Fruit fly (Drosophila melanogaster) whole organism, wandering third instar larva: Measurements from ENCODE around the gene Dhfr.

Source experiments
- CG32264 ChIP-seq: fragments of 200-800 bp; sonication (Bioruptor generic); optimal IDR thresholded peaks from 2 replicates; lab custom pipeline; 2016; ENCODE audit warnings: missing biosample characterization, missing genetic modification characterization
- CG9705 ChIP-seq: fragments of 200-800 bp; sonication (Bioruptor generic); optimal IDR thresholded peaks from 2 replicates; lab custom pipeline; 2018; ENCODE audit warnings: missing biosample characterization, mild to moderate bottlenecking, missing genetic modification characterization
- CrebA ChIP-seq: fragments of 200-800 bp; sonication (Bioruptor generic); optimal IDR thresholded peaks from 2 replicates; lab custom pipeline; 2016; ENCODE audit warnings: missing biosample characterization, mild to moderate bottlenecking, missing genetic modification characterization, borderline replicate concordance
- Dfd ChIP-seq: fragments of >200 bp; optimal IDR thresholded peaks from 2 replicates; lab custom pipeline; 2017; ENCODE audit warnings: missing biosample characterization, missing genetic modification characterization
- Dif ChIP-seq: fragments of 200-275, 200-300 bp; sonication (Bioruptor generic); optimal IDR thresholded peaks from 2 replicates; lab custom pipeline; 2018; ENCODE audit warnings: missing biosample characterization, missing genetic modification characterization; ENCODE audit not compliant: partially characterized antibody
- GATAd ChIP-seq: sonication (Bioruptor generic); optimal IDR thresholded peaks from 2 replicates; lab custom pipeline; 2016; ENCODE audit warnings: missing biosample characterization, missing genetic modification characterization
- HLH106 ChIP-seq: fragments of 200-800 bp; optimal IDR thresholded peaks from 3 replicates; lab custom pipeline; 2019; ENCODE audit warnings: missing biosample characterization, mild to moderate bottlenecking, missing genetic modification characterization, moderate library complexity
- Hnf4 ChIP-seq: fragments of 200-800 bp; sonication (Bioruptor generic); optimal IDR thresholded peaks from 2 replicates; lab custom pipeline; 2016; ENCODE audit warnings: missing biosample characterization, mild to moderate bottlenecking, missing genetic modification characterization
- Hr78 ChIP-seq: fragments of >200 bp; optimal IDR thresholded peaks from 2 replicates; lab custom pipeline; 2017; ENCODE audit warnings: missing biosample characterization, missing genetic modification characterization
- Hr83 ChIP-seq: fragments of 200-300 bp; sonication (Bioruptor generic); optimal IDR thresholded peaks from 2 replicates; lab custom pipeline; 2016; ENCODE audit warnings: missing biosample characterization, mild to moderate bottlenecking, missing genetic modification characterization, moderate library complexity; ENCODE audit not compliant: poor library complexity, severe bottlenecking
- Jra ChIP-seq: sonication (Bioruptor generic); optimal IDR thresholded peaks from 2 replicates; lab custom pipeline; 2016; ENCODE audit warnings: missing biosample characterization, missing genetic modification characterization
- Mio ChIP-seq: sonication (Bioruptor generic); optimal IDR thresholded peaks from 2 replicates; lab custom pipeline; 2016; ENCODE audit warnings: missing biosample characterization, missing genetic modification characterization
- Myc ChIP-seq: fragments of >200 bp; optimal IDR thresholded peaks from 2 replicates; lab custom pipeline; 2017
- N ChIP-seq: fragments of >200 bp; optimal IDR thresholded peaks from 2 replicates; lab custom pipeline; 2018; ENCODE audit warnings: missing biosample characterization, missing external identifiers, missing genetic modification characterization
- OdsH ChIP-seq: fragments of 200-800 bp; sonication (Bioruptor generic); optimal IDR thresholded peaks from 2 replicates; lab custom pipeline; 2016; ENCODE audit warnings: missing biosample characterization, mild to moderate bottlenecking, missing genetic modification characterization
- Rel ChIP-seq, 2 experiments: fragments of 200-800 bp; sonication (Bioruptor generic) in 1 of 2; optimal IDR thresholded peaks; 2 replicates in 1 of 2; 3 replicates in 1 of 2; lab custom pipeline; 2016 to 2019; ENCODE audit warnings: mild to moderate bottlenecking in 2 of 2, missing biosample characterization in 2 of 2, missing genetic modification characterization in 2 of 2, moderate library complexity in 1 of 2
- Sp1 ChIP-seq: fragments of 200-800 bp; sonication (Bioruptor generic); optimal IDR thresholded peaks from 3 replicates; lab custom pipeline; 2019; ENCODE audit warnings: missing biosample characterization, mild to moderate bottlenecking, missing genetic modification characterization, moderate library complexity
- Vsx2 ChIP-seq: fragments of 200-300, 225-300 bp; sonication (Bioruptor generic); optimal IDR thresholded peaks from 2 replicates; lab custom pipeline; 2018; ENCODE audit warnings: missing biosample characterization, missing genetic modification characterization; ENCODE audit not compliant: partially characterized antibody
- br ChIP-seq: fragments of 200-800 bp; sonication (Bioruptor generic); optimal IDR thresholded peaks from 2 replicates; lab custom pipeline; 2016; ENCODE audit warnings: missing biosample characterization, missing genetic modification characterization
- dl ChIP-seq, 2 experiments: fragments of 175-275, 200-275 bp in 1 of 2; fragments of 200-275 bp in 1 of 2; sonication (Bioruptor generic); optimal IDR thresholded peaks; lab custom pipeline; 2018; ENCODE audit warnings: mild to moderate bottlenecking in 2 of 2, missing biosample characterization in 2 of 2, missing genetic modification characterization in 2 of 2, moderate library complexity in 2 of 2; ENCODE audit not compliant: partially characterized antibody in 2 of 2, insufficient read depth in 1 of 2
- dmrt93B ChIP-seq: fragments of 200-800 bp; sonication (Bioruptor generic); optimal IDR thresholded peaks from 2 replicates; lab custom pipeline; 2018; ENCODE audit warnings: missing biosample characterization, mild to moderate bottlenecking, missing genetic modification characterization
- dsf ChIP-seq: sonication (Bioruptor generic); optimal IDR thresholded peaks from 2 replicates; lab custom pipeline; 2016; ENCODE audit warnings: missing biosample characterization, missing genetic modification characterization, borderline replicate concordance
- ey ChIP-seq: fragments of 200-800 bp; sonication (Bioruptor generic); optimal IDR thresholded peaks from 2 replicates; lab custom pipeline; 2016; ENCODE audit warnings: missing biosample characterization, missing genetic modification characterization
- foxo ChIP-seq, 2 experiments: fragments of 200-800 bp; sonication (Bioruptor generic); optimal IDR thresholded peaks; 2 replicates in 1 of 2; 3 replicates in 1 of 2; lab custom pipeline; 2016 to 2017; ENCODE audit warnings: missing biosample characterization in 2 of 2, missing genetic modification characterization in 2 of 2
- fru ChIP-seq: fragments of 200-800 bp; sonication (Bioruptor generic); optimal IDR thresholded peaks from 3 replicates; lab custom pipeline; 2016; ENCODE audit warnings: missing biosample characterization, mild to moderate bottlenecking, missing genetic modification characterization
- h ChIP-seq: fragments of 200-800 bp; sonication (Bioruptor generic); optimal IDR thresholded peaks from 3 replicates; lab custom pipeline; 2016; ENCODE audit warnings: missing biosample characterization, mild to moderate bottlenecking, missing genetic modification characterization
- jim ChIP-seq: fragments of 175-275, 200-325 bp; sonication (Bioruptor generic); optimal IDR thresholded peaks from 2 replicates; lab custom pipeline; 2016; ENCODE audit warnings: missing biosample characterization, mild to moderate bottlenecking, missing genetic modification characterization
- lola ChIP-seq: fragments of >200 bp; optimal IDR thresholded peaks from 2 replicates; lab custom pipeline; 2017; ENCODE audit warnings: missing biosample characterization, missing genetic modification characterization
- pan ChIP-seq: fragments of >200 bp; optimal IDR thresholded peaks from 2 replicates; lab custom pipeline; 2017
- psq ChIP-seq: fragments of 200-800 bp; sonication (Bioruptor generic); optimal IDR thresholded peaks from 3 replicates; lab custom pipeline; 2017; ENCODE audit warnings: missing biosample characterization, mild to moderate bottlenecking, missing genetic modification characterization, moderate library complexity
- rgr ChIP-seq: fragments of 200-800 bp; sonication (Bioruptor generic); optimal IDR thresholded peaks from 3 replicates; lab custom pipeline; 2016; ENCODE audit warnings: missing biosample characterization, mild to moderate bottlenecking, missing genetic modification characterization
- sage ChIP-seq: fragments of 200-800 bp; sonication (Bioruptor generic); optimal IDR thresholded peaks from 2 replicates; lab custom pipeline; 2016; ENCODE audit warnings: missing biosample characterization, mild to moderate bottlenecking, missing genetic modification characterization
- sv ChIP-seq: fragments of 200-800 bp; sonication (Bioruptor generic); optimal IDR thresholded peaks from 3 replicates; lab custom pipeline; 2016; ENCODE audit warnings: missing biosample characterization, missing genetic modification characterization
- tai ChIP-seq: sonication (Bioruptor generic); optimal IDR thresholded peaks from 2 replicates; lab custom pipeline; 2016; ENCODE audit warnings: missing biosample characterization, missing genetic modification characterization
- usp ChIP-seq: fragments of >200 bp; optimal IDR thresholded peaks from 2 replicates; lab custom pipeline; 2017; ENCODE audit warnings: missing biosample characterization, missing genetic modification characterization
- woc ChIP-seq: sonication (Bioruptor generic); optimal IDR thresholded peaks from 2 replicates; lab custom pipeline; 2016; ENCODE audit warnings: missing biosample characterization, mild to moderate bottlenecking, missing genetic modification characterization

The Dhfr gene

dm6 chr3R:16434599-16434998 lies 46.4 kb upstream of the Dhfr start, which contains the start of gene CG14881:
Gene CG14881, plus strand, starts transcription at chr3R:16434899.
- TF ChIP-seq CG32264 (GFP tag; lab: Kevin White, UChicago) (no peak), pan (lab: Kevin White, UChicago) (no peak), br (GFP tag; lab: Kevin White, UChicago) (no peak), Hr78 (GFP tag; lab: Kevin White, UChicago) (no peak)
- TF ChIP-seq, all 38 proteins: peak for 0

DNA sequence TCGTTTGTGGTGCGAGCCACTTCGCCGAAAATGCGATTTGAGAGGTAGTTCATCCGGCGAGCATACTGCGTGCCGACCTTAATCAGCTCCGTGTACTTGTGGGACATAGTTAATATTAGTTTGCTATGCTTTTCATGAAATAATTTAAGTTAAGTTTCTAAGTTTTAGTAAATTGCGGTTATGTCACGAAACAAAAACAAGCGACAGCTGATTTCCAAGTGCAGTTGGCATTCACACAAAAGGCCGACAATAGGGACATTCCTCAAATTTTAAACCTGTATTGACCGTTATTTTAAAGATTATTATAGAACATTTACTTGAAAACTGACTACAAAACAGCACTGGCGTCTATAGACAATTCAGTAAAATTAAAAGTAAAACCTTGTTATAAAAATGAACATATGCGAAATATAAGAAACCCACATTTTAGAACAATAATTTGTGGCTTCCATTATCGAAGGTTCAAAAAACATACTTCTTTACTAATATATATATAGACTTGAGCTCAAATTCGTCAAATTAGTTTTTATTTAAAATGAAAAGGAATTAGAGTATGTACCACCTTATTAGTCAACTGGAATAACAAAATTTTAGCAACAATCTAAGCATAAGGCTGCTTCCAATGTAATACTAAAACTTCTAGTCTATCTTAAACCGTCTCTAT lies 44.5 kb upstream of the Dhfr start, which contains the start of gene mRpS33:
Gene mRpS33 (minus strand): TSS at position 224 of the 664 bp plus-strand sequence.
- TF ChIP-seq usp (GFP tag; lab: Kevin White, UChicago) (no peak), sv (GFP tag; lab: Kevin White, UChicago) (no peak), Mio (GFP tag; lab: Kevin White, UChicago) (no peak), pan (lab: Kevin White, UChicago) (no peak), sage (GFP tag; lab: Kevin White, UChicago) (no peak), N (GFP tag; lab: Kevin White, UChicago) (no peak), Vsx2 (GFP tag; lab: Kevin White, UChicago) (no peak), Hnf4 (GFP tag; lab: Kevin White, UChicago) (no peak), CrebA (GFP tag; lab: Kevin White, UChicago) (no peak), GATAd (GFP tag; lab: Kevin White, UChicago) (no peak), lola (no peak), ey (GFP tag; lab: Kevin White, UChicago) (no peak), Sp1 (GFP tag; lab: Kevin White, UChicago) (no peak)

DNA sequence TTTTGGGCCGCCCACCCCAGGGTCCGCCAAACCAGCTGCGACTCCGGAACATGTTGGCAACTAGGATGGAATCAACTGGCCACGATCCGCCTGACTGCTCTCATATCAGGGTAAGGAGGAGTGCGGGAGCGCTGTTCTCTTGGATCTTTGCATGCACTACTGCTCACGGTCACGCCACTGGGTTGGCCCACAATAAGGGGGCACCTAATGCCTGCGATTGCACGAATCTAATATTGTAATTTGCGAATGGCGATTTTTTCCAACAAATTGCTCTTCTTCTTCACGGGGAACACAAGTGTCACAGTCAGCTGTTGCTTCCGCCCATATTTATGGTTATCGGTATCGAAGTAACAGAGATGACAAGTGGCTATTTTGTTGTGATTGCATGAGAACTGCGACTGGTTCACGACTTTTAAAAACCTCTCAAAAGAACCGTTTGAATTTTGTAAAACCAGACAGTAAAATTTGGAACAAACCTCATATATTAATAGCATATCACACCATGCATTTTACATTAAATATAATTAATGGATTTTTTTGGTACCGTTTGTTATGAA lies 39.5 kb upstream of the Dhfr start, which contains the start of gene ema:
Gene ema (minus strand): TSS at position 295 of the 557 bp plus-strand sequence.
- TF ChIP-seq ey (GFP tag; lab: Kevin White, UChicago), result peak; percentile 6
- TF ChIP-seq psq, result no peak
- peak; percentile 28 for TF ChIP-seq Myc
- TF ChIP-seq sv (GFP tag; lab: Kevin White, UChicago), result peak; percentile 9
- TF ChIP-seq tai (GFP tag; lab: Kevin White, UChicago), result no peak
- peak; percentile 12 for TF ChIP-seq Sp1 (GFP tag; lab: Kevin White, UChicago)
- TF ChIP-seq dmrt93B, result no peak
- TF ChIP-seq rgr (GFP tag; lab: Kevin White, UChicago), result peak; percentile 16
- no peak for TF ChIP-seq Rel (GFP tag; optimal IDR thresholded peaks at IDR 0.05; lab: Kevin White, UChicago)
- TF ChIP-seq Rel (tag; optimal IDR thresholded peaks at IDR 0.05; lab: Kevin White, UChicago), result peak; percentile 45
- TF ChIP-seq OdsH (GFP tag; lab: Kevin White, UChicago), result no peak
- peak; percentile 50 for TF ChIP-seq Hr83 (GFP tag; lab: Kevin White, UChicago)
- peak; percentile 79 for TF ChIP-seq woc (GFP tag; lab: Kevin White, UChicago)
- peak in 1 of 2 experiments; percentile 36 for TF ChIP-seq foxo (GFP tag; optimal IDR thresholded peaks at IDR 0.05; lab: Kevin White, UChicago)
- TF ChIP-seq HLH106 (tag; lab: Kevin White, UChicago), result peak; percentile 37
- no peak for TF ChIP-seq dsf (GFP tag; lab: Kevin White, UChicago)
- no peak for TF ChIP-seq N (GFP tag; lab: Kevin White, UChicago)
- TF ChIP-seq GATAd (GFP tag; lab: Kevin White, UChicago), result no peak
- peak; percentile 27 for TF ChIP-seq CG9705 (GFP tag; lab: Kevin White, UChicago)
- TF ChIP-seq, all 38 proteins: peak for 11

DNA sequence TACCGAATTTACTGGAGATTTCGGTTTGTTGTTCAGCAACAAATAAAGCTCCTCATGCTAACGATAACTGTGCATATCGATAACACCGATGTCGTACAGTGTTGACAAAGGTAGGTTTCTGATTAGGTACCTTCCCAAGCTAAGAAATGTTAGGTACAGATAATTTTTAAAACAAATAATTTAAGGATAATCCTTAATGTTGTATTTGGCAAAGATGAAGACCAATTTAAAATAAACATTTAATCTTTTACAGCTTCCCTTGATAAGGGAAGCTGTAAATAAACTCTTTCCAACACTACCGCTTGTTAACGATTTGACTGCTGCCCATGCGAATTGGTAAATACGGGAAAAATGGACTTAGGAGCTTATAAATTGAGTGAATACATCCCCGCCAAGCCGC lies 38.0 kb upstream of the Dhfr start, which contains the start of the genes Ttc1 and CG14882:
Gene Ttc1 (minus strand): TSS at position 71 of the 400 bp plus-strand sequence.
Gene CG14882 (plus strand): TSS at position 271 of the 400 bp plus-strand sequence.
- peak; percentile 93 for TF ChIP-seq fru (GFP tag; lab: Kevin White, UChicago)
- TF ChIP-seq Dif (GFP tag; lab: Kevin White, UChicago), result no peak
- no peak for TF ChIP-seq Hr78 (GFP tag; lab: Kevin White, UChicago)
- TF ChIP-seq Jra (GFP tag; lab: Kevin White, UChicago), result peak; percentile 94
- peak; percentile 61 for TF ChIP-seq CG9705 (GFP tag; lab: Kevin White, UChicago)
- TF ChIP-seq dl (GFP tag; optimal IDR thresholded peaks at IDR 0.05; lab: Kevin White, UChicago; ENCODE audit: insufficient read depth in 1 of 2, partially characterized antibody in 2 of 2), result no peak
- no peak for TF ChIP-seq Hnf4 (GFP tag; lab: Kevin White, UChicago)
- TF ChIP-seq sv (GFP tag; lab: Kevin White, UChicago), result peak; percentile 87
- peak; percentile 91 for TF ChIP-seq ey (GFP tag; lab: Kevin White, UChicago)
- TF ChIP-seq pan (lab: Kevin White, UChicago), result no peak
- peak; percentile 80 for TF ChIP-seq Myc
- TF ChIP-seq usp (GFP tag; lab: Kevin White, UChicago), result no peak
- no peak for TF ChIP-seq Hr83 (GFP tag; lab: Kevin White, UChicago)
- peak; percentile 83 for TF ChIP-seq psq
- TF ChIP-seq jim (GFP tag; lab: Kevin White, UChicago), result no peak
- no peak for TF ChIP-seq Mio (GFP tag; lab: Kevin White, UChicago)
- TF ChIP-seq CrebA (GFP tag; lab: Kevin White, UChicago), result no peak
- TF ChIP-seq h, result peak; percentile 93
- peak; percentile 92 for TF ChIP-seq br (GFP tag; lab: Kevin White, UChicago)
- no peak for TF ChIP-seq lola
- peak; percentile 54 to 95 for TF ChIP-seq foxo (GFP tag; optimal IDR thresholded peaks at IDR 0.05; lab: Kevin White, UChicago)
- TF ChIP-seq Sp1 (GFP tag; lab: Kevin White, UChicago), result peak; percentile 75
- no peak for TF ChIP-seq sage (GFP tag; lab: Kevin White, UChicago)
- TF ChIP-seq dsf (GFP tag; lab: Kevin White, UChicago), result peak; percentile 27
- TF ChIP-seq tai (GFP tag; lab: Kevin White, UChicago), result no peak
- no peak for TF ChIP-seq Rel (GFP tag; optimal IDR thresholded peaks at IDR 0.05; lab: Kevin White, UChicago)
- TF ChIP-seq Rel (tag; optimal IDR thresholded peaks at IDR 0.05; lab: Kevin White, UChicago), result peak; percentile 24
- TF ChIP-seq Dfd, result no peak
- TF ChIP-seq OdsH (GFP tag; lab: Kevin White, UChicago), result peak; percentile 91
